Worm (Caenorhabditis elegans) whole organism, young adult: ENCODE results near the gene npp-26.
"Not testable (repeated sequence)": the region's sequence is repeated elsewhere in the genome, so short reads cannot be mapped to it uniquely, and the experiment has no call there.

Experiments used
- T26A5.8 ChIP-seq: sonication (generic microtip); optimal IDR thresholded peaks from 2 replicates; lab custom pipeline; 2016; ENCODE audit warnings: missing genetic modification characterization, missing compliant biosample characterization
- Y95B8A.8 ChIP-seq: fragments of 200-800 bp; sonication (Bioruptor generic); IDR thresholded peaks from 2 replicates; pipeline ENCODE4 v1.3.6; 2022; ENCODE audit warnings: missing genetic modification reagents, missing genetic modification characterization, missing compliant biosample characterization
- akir-1 ChIP-seq: fragments of 200-800 bp; sonication (Bioruptor generic); optimal IDR thresholded peaks from 2 replicates; lab custom pipeline; 2018; ENCODE audit warnings: mild to moderate bottlenecking, missing genetic modification characterization, moderate library complexity, missing compliant biosample characterization
- aptf-2 ChIP-seq: fragments of 200-800 bp; sonication (Bioruptor generic); conservative IDR thresholded peaks from 2 replicates; pipeline ENCODE4 v1.3.6; 2022; ENCODE audit warnings: missing genetic modification reagents, missing genetic modification characterization, missing compliant biosample characterization
- aptf-3 ChIP-seq: fragments of 200-800 bp; sonication (Bioruptor generic); IDR thresholded peaks from 2 replicates; pipeline ENCODE4 v1.3.6; 2022; ENCODE audit warnings: missing genetic modification characterization, missing compliant biosample characterization
- attf-5 ChIP-seq: fragments of 200-800 bp; sonication (Bioruptor generic); optimal IDR thresholded peaks from 2 replicates; lab custom pipeline; 2018; ENCODE audit warnings: mild to moderate bottlenecking, missing genetic modification characterization, missing compliant biosample characterization
- cebp-1 ChIP-seq, 2 experiments: fragments of 200-800 bp in 1 of 2; sonication (Bioruptor generic) in 1 of 2; sonication (generic microtip) in 1 of 2; IDR thresholded peaks in 1 of 2; optimal IDR thresholded peaks in 1 of 2; 2 replicates each; pipeline versions ENCODE4 v1.3.6 to Lab custom; 2017 to 2022; ENCODE audit warnings: missing compliant biosample characterization in 2 of 2, missing genetic modification characterization in 2 of 2, mild to moderate bottlenecking in 1 of 2, missing genetic modification reagents in 1 of 2, moderate library complexity in 1 of 2
- ceh-100 ChIP-seq: fragments of 200-800 bp; sonication (Bioruptor generic); IDR thresholded peaks from 2 replicates; pipeline ENCODE4 v1.3.6; 2022; ENCODE audit warnings: missing genetic modification reagents, missing genetic modification characterization, missing compliant biosample characterization
- chd-7 ChIP-seq: sonication (generic microtip); optimal IDR thresholded peaks from 2 replicates; lab custom pipeline; 2016; ENCODE audit warnings: mild to moderate bottlenecking, missing genetic modification characterization, moderate library complexity, missing compliant biosample characterization
- dox-1 ChIP-seq: fragments of 200-800 bp; sonication (Bioruptor generic); IDR thresholded peaks from 2 replicates; pipeline ENCODE4 v1.3.6; 2022; ENCODE audit warnings: missing genetic modification reagents, missing genetic modification characterization, missing compliant biosample characterization
- egl-44 ChIP-seq: fragments of 200-800 bp; sonication (Bioruptor generic); IDR thresholded peaks from 2 replicates; pipeline ENCODE4 v1.3.6; 2022; ENCODE audit warnings: missing genetic modification reagents, missing genetic modification characterization, missing compliant biosample characterization
- egrh-3 ChIP-seq: fragments of 200-800 bp; sonication (Bioruptor generic); IDR thresholded peaks from 2 replicates; pipeline ENCODE4 v1.3.6; 2022; ENCODE audit warnings: missing genetic modification reagents, missing genetic modification characterization, missing compliant biosample characterization
- ekl-4 ChIP-seq: fragments of 200-800 bp; sonication (Bioruptor generic); IDR thresholded peaks from 2 replicates; pipeline ENCODE4 v1.3.6; 2022; ENCODE audit warnings: missing genetic modification reagents, missing genetic modification characterization, missing compliant biosample characterization
- gei-17 ChIP-seq: fragments of 200-800 bp; sonication (Bioruptor generic); optimal IDR thresholded peaks from 2 replicates; lab custom pipeline; 2018; ENCODE audit warnings: mild to moderate bottlenecking, missing genetic modification characterization, missing compliant biosample characterization
- hlh-26 ChIP-seq: fragments of 200-800 bp; sonication (Bioruptor generic); conservative IDR thresholded peaks from 2 replicates; pipeline ENCODE4 v1.3.6; 2022; ENCODE audit warnings: missing genetic modification reagents, missing genetic modification characterization, missing compliant biosample characterization
- hmg-1.2 ChIP-seq: fragments of 200-800 bp; sonication (Bioruptor generic); IDR thresholded peaks from 2 replicates; pipeline ENCODE4 v1.3.6; 2022; ENCODE audit warnings: missing genetic modification reagents, missing genetic modification characterization, missing compliant biosample characterization
- hmg-20 ChIP-seq: fragments of 200-800 bp; sonication (Bioruptor generic); IDR thresholded peaks from 2 replicates; pipeline ENCODE4 v1.3.6; 2022; ENCODE audit warnings: missing genetic modification reagents, missing genetic modification characterization, missing compliant biosample characterization
- lag-1 ChIP-seq: fragments of 200-800 bp; sonication (Bioruptor generic); IDR thresholded peaks from 2 replicates; pipeline ENCODE4 v1.3.6; 2022; ENCODE audit warnings: missing genetic modification reagents, missing genetic modification characterization, missing compliant biosample characterization
- lin-35 ChIP-seq, 3 experiments: fragments of 150-350 bp in 2 of 3; sonication (generic microtip) in 1 of 3; optimal IDR thresholded peaks; 2 replicates each; lab custom pipeline; 2014 to 2018; ENCODE audit warnings: missing biosample characterization in 3 of 3, missing genetic modification characterization in 3 of 3, missing genetic modification reagents in 3 of 3
- lin-40 ChIP-seq: sonication (generic microtip); optimal IDR thresholded peaks from 2 replicates; lab custom pipeline; 2016; ENCODE audit warnings: missing genetic modification characterization, mild to moderate bottlenecking, missing compliant biosample characterization, missing genotype, missing genetic modification reagents
- lin-54 ChIP-seq: fragments of 200-800 bp; sonication (Bioruptor generic); optimal IDR thresholded peaks from 2 replicates; lab custom pipeline; 2018; ENCODE audit warnings: mild to moderate bottlenecking, missing genetic modification characterization, missing compliant biosample characterization
- lsl-1 ChIP-seq: fragments of 200-800 bp; sonication (Bioruptor generic); optimal IDR thresholded peaks from 2 replicates; lab custom pipeline; 2018; ENCODE audit warnings: mild to moderate bottlenecking, missing genetic modification characterization, moderate library complexity, missing compliant biosample characterization
- madf-10 ChIP-seq: sonication (generic microtip); optimal IDR thresholded peaks from 2 replicates; lab custom pipeline; 2016; ENCODE audit warnings: mild to moderate bottlenecking, missing genetic modification characterization, missing compliant biosample characterization
- madf-6 ChIP-seq: fragments of 200-800 bp; sonication (Bioruptor generic); IDR thresholded peaks from 2 replicates; pipeline ENCODE4 v1.3.6; 2022; ENCODE audit warnings: missing genetic modification reagents, missing genetic modification characterization, missing compliant biosample characterization
- madf-8 ChIP-seq: fragments of 200-800 bp; sonication (Bioruptor generic); conservative IDR thresholded peaks from 2 replicates; pipeline ENCODE4 v1.3.6; 2022; ENCODE audit warnings: missing genetic modification reagents, missing genetic modification characterization, missing compliant biosample characterization
- mxl-1 ChIP-seq: sonication (generic microtip); optimal IDR thresholded peaks from 2 replicates; lab custom pipeline; 2016; ENCODE audit warnings: missing genetic modification characterization, missing compliant biosample characterization
- nfyb-1 ChIP-seq: fragments of 200-800 bp; sonication (Bioruptor generic); IDR thresholded peaks from 2 replicates; pipeline ENCODE4 v1.3.6; 2022; ENCODE audit warnings: missing genetic modification reagents, missing genetic modification characterization, missing compliant biosample characterization
- nhr-120 ChIP-seq: fragments of 200-800 bp; sonication (Bioruptor generic); IDR thresholded peaks from 2 replicates; pipeline ENCODE4 v1.3.6; 2022; ENCODE audit warnings: missing genetic modification characterization, missing compliant biosample characterization
- nhr-80 ChIP-seq: sonication (generic microtip); optimal IDR thresholded peaks from 2 replicates; lab custom pipeline; 2016; ENCODE audit warnings: missing genetic modification characterization, missing compliant biosample characterization
- pha-4 ChIP-seq: fragments of 150-350 bp; sonication (generic microtip); optimal IDR thresholded peaks from 2 replicates; lab custom pipeline; 2014; ENCODE audit warnings: missing biosample characterization, missing genetic modification reagents, missing genetic modification characterization
- repo-1 ChIP-seq: sonication (generic microtip); optimal IDR thresholded peaks from 2 replicates; lab custom pipeline; 2017; ENCODE audit warnings: mild to moderate bottlenecking, missing genetic modification characterization, missing compliant biosample characterization
- snpc-4 ChIP-seq, 5 experiments: fragments of 150-350 bp in 1 of 5; sonication (generic microtip) in 4 of 5; optimal IDR thresholded peaks; 2 replicates each; lab custom pipeline; 2014 to 2018; ENCODE audit warnings: missing genetic modification characterization in 5 of 5, missing biosample characterization in 3 of 5, antibody characterized with exemption in 2 of 5, mild to moderate bottlenecking in 2 of 5, missing compliant biosample characterization in 2 of 5, missing genotype in 2 of 5, moderate library complexity in 2 of 5, missing genetic modification reagents in 1 of 5
- tbp1 ChIP-seq: fragments of 200-800 bp; sonication (Bioruptor generic); optimal IDR thresholded peaks from 2 replicates; lab custom pipeline; 2018; ENCODE audit warnings: mild to moderate bottlenecking, missing genetic modification characterization, missing compliant biosample characterization
- xnd-1 ChIP-seq: sonication (generic microtip); optimal IDR thresholded peaks from 2 replicates; lab custom pipeline; 2016; ENCODE audit warnings: missing genotype, missing genetic modification reagents, missing genetic modification characterization, missing compliant biosample characterization
- ztf-28 ChIP-seq: fragments of 200-800 bp; sonication (Bioruptor generic); IDR thresholded peaks from 2 replicates; pipeline ENCODE4 v1.3.6; 2022; ENCODE audit warnings: missing genetic modification reagents, missing genetic modification characterization, missing compliant biosample characterization

npp-26 gene

ce11 chrIV:4776501-4776900, 12.0 kb downstream of the npp-26 start:
- no peak for TF ChIP-seq dox-1
- TF ChIP-seq hlh-26 (GFP tag; lab: Robert Waterston, UW): no peak
- TF ChIP-seq nfyb-1 (GFP tag; lab: Robert Waterston, UW): peak; percentile 76; the same call in 1 of the 2 replicates

ce11 chrIV:4780129-4780528, 15.6 kb downstream of the npp-26 start, which contains the start of gene set-15:
Gene set-15 (minus strand): TSS chrIV:4780229.
- no peak for TF ChIP-seq lin-35 (GFP tag; optimal IDR thresholded peaks at IDR 0.05; lab: Kevin White, UChicago)
- TF ChIP-seq aptf-2 (GFP tag; lab: Robert Waterston, UW): no peak
- TF ChIP-seq aptf-3 (GFP tag; lab: Robert Waterston, UW): no peak
- TF ChIP-seq T26A5.8 (tag; lab: Kevin White, UChicago): no peak
- TF ChIP-seq egl-44 (GFP tag; lab: Robert Waterston, UW): no peak
- TF ChIP-seq xnd-1 (tag; lab: Kevin White, UChicago): no peak
- no peak for TF ChIP-seq ztf-28 (GFP tag; lab: Robert Waterston, UW)
- TF ChIP-seq madf-10 (tag; lab: Kevin White, UChicago): no peak
- no peak for TF ChIP-seq nhr-120 (GFP tag; lab: Robert Waterston, UW)
- no peak for TF ChIP-seq ceh-100 (GFP tag; lab: Robert Waterston, UW)
- no peak for TF ChIP-seq pha-4 (tag; lab: Kevin White, UChicago)
- TF ChIP-seq lin-54 (GFP tag; lab: Kevin White, UChicago): no peak
- TF ChIP-seq nfyb-1 (GFP tag; lab: Robert Waterston, UW): no peak
- no peak for TF ChIP-seq madf-8 (GFP tag; lab: Robert Waterston, UW)
- TF ChIP-seq dox-1: no peak
- no peak for TF ChIP-seq madf-6
- no peak for TF ChIP-seq chd-7
- TF ChIP-seq gei-17 (GFP tag; lab: Kevin White, UChicago): no peak
- TF ChIP-seq, all 124 proteins: peak for 0

ce11 chrIV:4781123-4781522, 16.6 kb downstream of the npp-26 start:
- TF ChIP-seq egl-44 (GFP tag; lab: Robert Waterston, UW) (no peak), Y95B8A.8 (GFP tag; lab: Robert Waterston, UW) (no peak), hmg-1.2 (GFP tag; lab: Robert Waterston, UW) (peak; percentile 67)

- not testable (repeated sequence) for TF ChIP-seq snpc-4 (GFP tag; optimal IDR thresholded peaks at IDR 0.05; lab: Kevin White, UChicago)
- peak in 1 of 4 experiments; percentile 52 for TF ChIP-seq snpc-4 (tag; optimal IDR thresholded peaks at IDR 0.05; lab: Kevin White, UChicago)
- peak; percentile 58; the same call in 1 of the 2 replicates for TF ChIP-seq egrh-3
- TF ChIP-seq tbp1 (GFP tag; lab: Kevin White, UChicago): peak; percentile 5
- peak; percentile 34; the same call in 1 of the 2 replicates for TF ChIP-seq hmg-1.2 (GFP tag; lab: Robert Waterston, UW)
Observed at ce11 chrIV:4784687-4785086, 20.2 kb downstream of the npp-26 start.

ce11 chrIV:4788332-4788731, 23.8 kb downstream of the npp-26 start, which contains the start of gene nhr-104:
Gene nhr-104 (minus strand): TSS chrIV:4788692.
- no peak for TF ChIP-seq mxl-1
- TF ChIP-seq lin-40 (tag; lab: Kevin White, UChicago): peak; percentile 45
- no peak for TF ChIP-seq lsl-1 (GFP tag; lab: Kevin White, UChicago)
- no peak for TF ChIP-seq ceh-100 (GFP tag; lab: Robert Waterston, UW)
- no peak for TF ChIP-seq lag-1
- peak; percentile 80 for TF ChIP-seq nhr-80 (tag; lab: Kevin White, UChicago)
- TF ChIP-seq cebp-1 (GFP tag; IDR thresholded peaks at IDR 0.05; lab: Robert Waterston, UW): no peak
- no peak for TF ChIP-seq cebp-1 (tag; optimal IDR thresholded peaks at IDR 0.05; lab: Kevin White, UChicago)
- TF ChIP-seq attf-5 (GFP tag; lab: Kevin White, UChicago): peak; percentile 38
- no peak for TF ChIP-seq repo-1 (tag; lab: Kevin White, UChicago)
- no peak for TF ChIP-seq xnd-1 (tag; lab: Kevin White, UChicago)
- TF ChIP-seq tbp1 (GFP tag; lab: Kevin White, UChicago): no peak
- TF ChIP-seq akir-1 (GFP tag; lab: Kevin White, UChicago): no peak
- TF ChIP-seq hmg-20: no peak
- TF ChIP-seq ekl-4 (GFP tag; lab: Robert Waterston, UW): no peak
- TF ChIP-seq pha-4 (tag; lab: Kevin White, UChicago): peak; percentile 56
- peak; percentile 45; the same call in 1 of the 2 replicates for TF ChIP-seq hmg-1.2 (GFP tag; lab: Robert Waterston, UW)
